Worm (Caenorhabditis elegans): Measurements from ENCODE around the gene clec-20.

DNA sequence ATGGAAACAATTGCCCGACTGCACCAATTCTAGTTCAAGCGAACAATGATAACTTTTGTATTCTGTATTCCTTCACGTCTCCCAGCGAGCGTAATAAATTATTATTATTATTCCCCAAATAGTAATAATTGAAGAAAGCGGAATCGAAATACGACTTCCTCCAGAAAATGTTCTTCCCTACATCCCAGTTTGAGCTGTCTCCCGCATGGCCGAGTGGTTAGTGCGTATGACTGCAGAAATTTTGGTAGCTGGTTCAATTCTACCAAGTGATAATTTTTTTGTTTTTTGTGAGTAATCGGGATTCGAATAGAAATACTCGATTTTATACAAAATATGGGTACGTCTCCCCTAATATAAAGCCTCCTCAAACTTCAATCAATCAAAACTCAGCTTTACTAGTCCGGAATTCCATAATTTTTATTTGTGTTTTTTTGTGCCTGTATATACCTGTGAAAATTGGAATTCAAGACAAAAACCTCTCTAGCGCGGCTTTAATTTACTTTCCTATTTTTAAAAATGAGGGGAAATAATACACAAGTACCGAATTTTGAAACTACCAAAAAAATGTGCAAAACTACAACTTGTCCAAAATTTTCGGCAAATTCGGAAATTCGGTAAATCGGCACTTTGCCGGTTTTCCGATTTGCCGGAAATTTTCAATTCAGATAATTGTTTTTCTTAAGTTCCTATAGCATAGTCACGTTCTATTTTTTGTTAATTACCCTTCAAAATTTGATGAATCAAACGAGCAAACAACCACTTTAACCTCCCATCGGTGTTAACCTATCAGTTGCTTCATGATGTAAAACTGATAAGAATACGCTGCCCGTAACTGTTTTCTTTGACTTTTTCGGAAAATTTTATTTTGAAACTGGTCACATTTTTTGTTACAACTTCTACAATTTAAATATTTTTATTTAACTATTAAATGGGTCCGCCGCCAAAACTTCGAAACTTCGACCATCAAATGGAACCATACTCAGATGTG is 2.4 kb upstream of the clec-20 start, which contains the start of gene bath-46:
- TF ChIP-seq ekl-4 (GFP tag; IDR thresholded peaks at IDR 0.05) (no peak), ceh-40 (GFP tag; IDR thresholded peaks at IDR 0.05) (no peak), hrde-1 (tag; optimal IDR thresholded peaks at IDR 0.05; ENCODE audit: borderline replicate concordance) (no peak), lsl-1 (GFP tag; optimal IDR thresholded peaks at IDR 0.05) (no peak), attf-5 (GFP tag; optimal IDR thresholded peaks at IDR 0.05) (no peak), ceh-100 (GFP tag; IDR thresholded peaks at IDR 0.05) (no peak), nhr-27 (tag; optimal IDR thresholded peaks at IDR 0.05) (no peak), snpc-4 (GFP tag; optimal IDR thresholded peaks at IDR 0.05) (no peak), snpc-4 (tag; optimal IDR thresholded peaks at IDR 0.05) (no peak), tlf-1 (GFP tag; optimal IDR thresholded peaks at IDR 0.05) (no peak), K11D2.4 (GFP tag; IDR thresholded peaks at IDR 0.05) (no peak), chd-7 (tag; optimal IDR thresholded peaks at IDR 0.05) (no peak)

Measured in whole organism, young adult.